Fruit fly (Drosophila melanogaster): ENCODE results near the gene CG16713.
A peak's percentile ranks its signal among the peaks of the same experiment; 100 is the strongest.

Gene CG16713

dm6 chr2L:3703260-3703659 lies 8.0 kb upstream of the CG16713 start, which contains the start of gene CG2816 (continued):
- TF ChIP-seq dati (GFP tag; IDR thresholded peaks at IDR 0.05) (no peak), schlank (tag; optimal IDR thresholded peaks at IDR 0.05) (peak; percentile 68), CG8924 (tag; optimal IDR thresholded peaks at IDR 0.05) (peak; percentile 64), CG4820 (GFP tag; optimal IDR thresholded peaks at IDR 0.05) (no peak), Atf-2 (GFP tag; optimal IDR thresholded peaks at IDR 0.05) (peak; percentile 63), HmgZ (tag; optimal IDR thresholded peaks at IDR 0.05) (peak; percentile 40), CG11456 (GFP tag; IDR thresholded peaks at IDR 0.05) (peak; percentile 95; the same call in 2 of the 3 replicates), CG17328 (GFP tag; IDR thresholded peaks at IDR 0.05) (0 out of 2 replicates have a peak, but pooled peaks have one; percentile 22), twi (tag; optimal IDR thresholded peaks at IDR 0.05) (no peak), CG10979 (tag; optimal IDR thresholded peaks at IDR 0.05) (no peak), sqz (GFP tag; optimal IDR thresholded peaks at IDR 0.05) (no peak), CG17359 (tag; optimal IDR thresholded peaks at IDR 0.05) (peak; percentile 18), Dref (GFP tag; IDR thresholded peaks at IDR 0.05) (0 out of 2 replicates have a peak, but pooled peaks have one; percentile 25), Ssrp (tag; optimal IDR thresholded peaks at IDR 0.05) (no peak), onecut (GFP tag; IDR thresholded peaks at IDR 0.05) (no peak), CG18599 (GFP tag; optimal IDR thresholded peaks at IDR 0.05) (peak; percentile 61), CG11093 (GFP tag; IDR thresholded peaks at IDR 0.05) (no peak), klu (GFP tag; IDR thresholded peaks at IDR 0.05) (peak; percentile 83), Side (GFP tag; optimal IDR thresholded peaks at IDR 0.05) (peak; percentile 38), CG30020 (tag; optimal IDR thresholded peaks at IDR 0.05) (no peak), Hand (GFP tag; optimal IDR thresholded peaks at IDR 0.05) (no peak), ap (GFP tag; IDR thresholded peaks at IDR 0.05) (peak; percentile 69), emc (GFP tag; optimal IDR thresholded peaks at IDR 0.05) (no peak), CG18764 (GFP tag; optimal IDR thresholded peaks at IDR 0.05) (no peak), scrt (GFP tag; optimal IDR thresholded peaks at IDR 0.05) (peak; percentile 28), Hr51 (GFP tag; optimal IDR thresholded peaks at IDR 0.05) (peak; percentile 60 to 68), bigmax (GFP tag; optimal IDR thresholded peaks at IDR 0.05) (no peak), CG7839 (tag; optimal IDR thresholded peaks at IDR 0.05) (peak; percentile 71), Meics (GFP tag; optimal IDR thresholded peaks at IDR 0.05) (peak; percentile 44), grau (tag; optimal IDR thresholded peaks at IDR 0.05) (peak; percentile 58), sna (GFP tag; IDR thresholded peaks at IDR 0.05; ENCODE audit: partially characterized antibody) (no peak), Atf6 (GFP tag; IDR thresholded peaks at IDR 0.05) (peak; percentile 68), CG14441 (GFP tag; IDR thresholded peaks at IDR 0.05) (peak; percentile 63; the same call in 1 of the 2 replicates), CG3726 (GFP tag; IDR thresholded peaks at IDR 0.05) (peak; percentile 64; the same call in 1 of the 3 replicates), Six4 (GFP tag; optimal IDR thresholded peaks at IDR 0.05) (no peak), CG3995 (GFP tag; optimal IDR thresholded peaks at IDR 0.05) (peak; percentile 28), toy (GFP tag; IDR thresholded peaks at IDR 0.05) (no peak), Dp (GFP tag; optimal IDR thresholded peaks at IDR 0.05) (no peak), Jarid2 (GFP tag; optimal IDR thresholded peaks at IDR 0.05) (no peak), sisA (GFP tag; IDR thresholded peaks at IDR 0.05) (no peak), CG7963 (GFP tag; IDR thresholded peaks at IDR 0.05; ENCODE audit: partially characterized antibody) (no peak), lmd (GFP tag; IDR thresholded peaks at IDR 0.05) (peak; percentile 92), Nf-YB (GFP tag; optimal IDR thresholded peaks at IDR 0.05) (no peak), Tbp (GFP tag; optimal IDR thresholded peaks at IDR 0.05) (no peak), CG18262 (tag; optimal IDR thresholded peaks at IDR 0.05) (no peak), CG10366 (GFP tag; IDR thresholded peaks at IDR 0.05) (peak; percentile 49; the same call in 1 of the 2 replicates), Hsf (GFP tag; optimal IDR thresholded peaks at IDR 0.05) (peak; percentile 12), E2f1 (GFP tag; IDR thresholded peaks at IDR 0.05) (0 out of 2 replicates have a peak, but pooled peaks have one; percentile 33), so (GFP tag; IDR thresholded peaks at IDR 0.05) (no peak), Mes4 (GFP tag; optimal IDR thresholded peaks at IDR 0.05) (no peak), pzg (GFP tag; optimal IDR thresholded peaks at IDR 0.05) (no peak)
